Fruit fly (Drosophila melanogaster): Measurements from ENCODE around the gene Tmem43.

Gene Tmem43

dm6 chr3L:7863766-7864305 lies 51.1 kb downstream of the Tmem43 start (continued):
- TF ChIP-seq fd96Cb (tag; optimal IDR thresholded peaks at IDR 0.05) = peak; percentile 22
- TF ChIP-seq hkb (optimal IDR thresholded peaks at IDR 0.05) = no peak
- peak; percentile 64 for TF ChIP-seq hkb (GFP tag; IDR thresholded peaks at IDR 0.05)
- TF ChIP-seq tup (GFP tag; optimal IDR thresholded peaks at IDR 0.05) = no peak
- peak; percentile 83 for TF ChIP-seq lmd (GFP tag; IDR thresholded peaks at IDR 0.05)
- peak; percentile 43; the same call in 1 of the 2 replicates for TF ChIP-seq CG10366 (GFP tag; IDR thresholded peaks at IDR 0.05)
- peak; percentile 67 for TF ChIP-seq CG8924 (tag; optimal IDR thresholded peaks at IDR 0.05)
- TF ChIP-seq CG3847 (GFP tag; IDR thresholded peaks at IDR 0.05) = peak; percentile 90
- TF ChIP-seq CG15601 (tag; optimal IDR thresholded peaks at IDR 0.05) = no peak
- peak; percentile 52 for TF ChIP-seq Hr3 (GFP tag; optimal IDR thresholded peaks at IDR 0.05)
- TF ChIP-seq eyg (GFP tag; optimal IDR thresholded peaks at IDR 0.05) = no peak
- TF ChIP-seq CG1233 (GFP tag; optimal IDR thresholded peaks at IDR 0.05) = peak; percentile 43
- peak; percentile 79 for TF ChIP-seq CG13894 (tag; optimal IDR thresholded peaks at IDR 0.05)
- TF ChIP-seq CG14965 (GFP tag; optimal IDR thresholded peaks at IDR 0.05; ENCODE audit: borderline replicate concordance) = no peak
- no peak for TF ChIP-seq pros (GFP tag; optimal IDR thresholded peaks at IDR 0.05)
- no peak for TF ChIP-seq CG2129 (GFP tag; IDR thresholded peaks at IDR 0.05; ENCODE audit: partially characterized antibody)
- peak; percentile 39 for TF ChIP-seq sqz (GFP tag; optimal IDR thresholded peaks at IDR 0.05)
- TF ChIP-seq CG7372 (GFP tag; IDR thresholded peaks at IDR 0.05) = peak; percentile 80
- TF ChIP-seq Sin3A (optimal IDR thresholded peaks at IDR 0.05) = no peak
- TF ChIP-seq BtbVII (GFP tag; optimal IDR thresholded peaks at IDR 0.05) = peak; percentile 63
- TF ChIP-seq D19A (tag; optimal IDR thresholded peaks at IDR 0.05) = no peak
- no peak for TF ChIP-seq tll (GFP tag; optimal IDR thresholded peaks at IDR 0.05)
- TF ChIP-seq ro (GFP tag; IDR thresholded peaks at IDR 0.05) = no peak
- 0 out of 2 replicates have a peak, but pooled peaks have one; percentile 10 for TF ChIP-seq ham (GFP tag; IDR thresholded peaks at IDR 0.05)
- peak; percentile 64; the same call in 2 of the 3 replicates for TF ChIP-seq CG11560 (tag; IDR thresholded peaks at IDR 0.05)
- TF ChIP-seq CG4424 (GFP tag; optimal IDR thresholded peaks at IDR 0.05) = peak; percentile 18
- TF ChIP-seq pita (GFP tag; optimal IDR thresholded peaks at IDR 0.05) = no peak
- peak; percentile 49 for TF ChIP-seq sd (tag; optimal IDR thresholded peaks at IDR 0.05)
- no peak for TF ChIP-seq lov (optimal IDR thresholded peaks at IDR 0.05)
- no peak for TF ChIP-seq lov (GFP tag; IDR thresholded peaks at IDR 0.05)
- peak; percentile 51; the same call in 1 of the 3 replicates for TF ChIP-seq C15 (GFP tag; IDR thresholded peaks at IDR 0.05)
- no peak for TF ChIP-seq Dll (GFP tag; IDR thresholded peaks at IDR 0.05; ENCODE audit: partially characterized antibody)
- no peak for TF ChIP-seq gt (GFP tag; IDR thresholded peaks at IDR 0.05)
- TF ChIP-seq CG8089 (GFP tag; optimal IDR thresholded peaks at IDR 0.05) = no peak
- no peak for TF ChIP-seq cad (GFP tag; optimal IDR thresholded peaks at IDR 0.05)
- TF ChIP-seq CG9609 (GFP tag; optimal IDR thresholded peaks at IDR 0.05) = no peak
- peak; percentile 90 for TF ChIP-seq al (GFP tag; IDR thresholded peaks at IDR 0.05)
- TF ChIP-seq Nf-YC (tag; optimal IDR thresholded peaks at IDR 0.05) = peak; percentile 50
- TF ChIP-seq CG9876 (GFP tag; optimal IDR thresholded peaks at IDR 0.05) = no peak
- peak; percentile 49 for TF ChIP-seq CG2712 (tag; optimal IDR thresholded peaks at IDR 0.05)
- TF ChIP-seq az2 (GFP tag; optimal IDR thresholded peaks at IDR 0.05) = peak; percentile 8
- peak; percentile 31 for TF ChIP-seq Blimp-1 (GFP tag; optimal IDR thresholded peaks at IDR 0.05)
- peak; percentile 53; the same call in 1 of the 3 replicates for TF ChIP-seq ase (GFP tag; IDR thresholded peaks at IDR 0.05)
- no peak for TF ChIP-seq z (GFP tag; IDR thresholded peaks at IDR 0.05)
- 0 out of 4 replicates have a peak, but pooled peaks have one; percentile 64 for TF ChIP-seq chinmo (GFP tag; IDR thresholded peaks at IDR 0.05; ENCODE audit: partially characterized antibody)
- peak; percentile 68 for TF ChIP-seq GATAe (GFP tag; conservative IDR thresholded peaks at IDR 0.05)
- peak; percentile 11 for TF ChIP-seq tin (GFP tag; optimal IDR thresholded peaks at IDR 0.05)
- TF ChIP-seq jing (GFP tag; optimal IDR thresholded peaks at IDR 0.05) = no peak
- peak; percentile 71 for TF ChIP-seq Hand (GFP tag; optimal IDR thresholded peaks at IDR 0.05)
- peak; percentile 48; the same call in 1 of the 3 replicates for TF ChIP-seq CG7357 (GFP tag; IDR thresholded peaks at IDR 0.05)
- peak; percentile 62 for TF ChIP-seq gsb (GFP tag; IDR thresholded peaks at IDR 0.05)
